Worm (Caenorhabditis elegans) whole organism, dauer: ENCODE data around the gene ceh-16.

Experiments
- unc-62 ChIP-seq: sonication (generic microtip); optimal IDR thresholded peaks from 2 replicates; lab custom pipeline; 2017; ENCODE audit warnings: missing biosample characterization, missing genetic modification reagents, missing genetic modification characterization

ceh-16 gene

DNA sequence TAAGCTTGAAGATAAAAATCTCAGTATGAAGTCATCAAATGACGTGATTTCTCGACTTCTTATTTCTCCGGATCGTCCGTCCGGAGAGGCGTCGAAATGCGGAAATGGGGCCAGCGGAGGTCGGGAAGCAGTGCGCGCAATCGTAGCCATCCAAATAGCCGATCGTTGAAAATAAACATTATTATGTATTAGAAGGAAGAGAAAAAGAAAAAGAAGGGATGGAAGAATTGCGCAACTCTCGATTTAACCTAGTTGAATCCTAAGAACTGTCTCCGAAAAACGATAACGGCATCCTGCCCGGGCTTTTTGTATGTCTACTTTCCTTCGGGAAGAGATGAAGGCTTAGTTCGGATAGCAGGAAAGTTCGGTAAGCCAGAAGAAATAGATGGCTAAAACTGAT, 20.4 kb upstream of the ceh-16 start:
- no peak for TF ChIP-seq unc-62 (GFP tag; lab: Kevin White, UChicago)

DNA sequence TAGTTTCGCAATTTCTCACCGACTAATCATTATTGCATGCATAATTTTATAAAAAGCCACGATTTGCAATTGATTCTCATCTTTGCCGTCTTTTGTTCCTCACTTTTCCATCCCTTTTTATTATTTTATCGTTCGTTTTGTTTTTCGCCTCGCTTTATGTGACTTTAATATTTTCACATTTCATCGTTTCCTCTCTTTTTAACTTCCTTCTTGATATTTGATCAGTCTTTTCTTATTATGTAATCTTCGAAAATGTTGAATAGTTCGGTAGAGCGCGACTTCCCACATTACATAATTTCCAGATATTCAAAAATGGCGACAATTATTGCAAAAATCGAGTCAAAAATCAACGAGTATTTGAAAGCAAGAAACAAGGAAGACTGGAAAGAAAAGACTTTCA, 17.0 kb upstream of the ceh-16 start, which contains the start of gene C06E1.1:
TSS of gene C06E1.1 (plus strand) at position 301 of the 400 bp plus-strand sequence.
- TF ChIP-seq unc-62 (GFP tag; lab: Kevin White, UChicago), result no peak

DNA sequence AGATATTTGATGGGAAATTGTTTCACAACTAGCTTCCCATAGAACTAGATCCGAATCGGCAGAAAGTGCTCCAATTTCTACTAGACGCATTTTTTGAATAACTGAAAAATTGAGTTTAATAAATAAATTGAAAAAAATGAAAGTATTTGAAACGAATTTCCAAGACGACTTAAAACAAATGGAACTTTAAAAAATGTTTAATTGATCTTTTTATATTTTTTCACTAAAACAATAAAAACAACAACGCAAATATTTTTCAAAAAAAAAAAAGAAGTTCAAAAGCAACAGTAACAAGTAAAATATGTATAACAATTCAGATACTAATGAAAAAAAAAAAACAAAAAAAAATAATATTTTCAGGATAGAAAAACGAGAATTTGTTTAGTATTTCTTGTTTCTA, 12.9 kb upstream of the ceh-16 start, which contains the start of gene C06E1.9:
TSS of gene C06E1.9 (minus strand) at position 101 of the 400 bp plus-strand sequence.
- TF ChIP-seq unc-62 (GFP tag; lab: Kevin White, UChicago), result no peak

DNA sequence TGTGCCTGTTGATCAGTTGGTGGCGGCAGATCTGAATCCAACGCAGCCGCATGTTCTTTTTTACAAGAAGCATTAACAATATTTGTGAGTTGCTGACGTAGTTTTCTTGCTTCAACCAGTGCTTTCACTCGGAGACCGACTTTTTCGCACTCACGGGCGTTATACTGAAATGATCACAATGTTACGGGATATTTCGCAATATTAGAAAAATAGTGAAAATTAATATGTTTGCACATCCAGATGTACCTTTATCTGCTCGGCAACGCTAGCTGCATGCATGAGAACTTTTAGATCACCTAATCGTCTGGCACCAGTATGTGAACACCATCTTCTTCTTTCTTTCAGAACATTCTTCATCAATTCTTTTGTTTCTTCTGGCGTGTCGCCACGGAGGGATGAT, 11.3 kb upstream of the ceh-16 start:
- no peak for TF ChIP-seq unc-62 (GFP tag; lab: Kevin White, UChicago)

DNA sequence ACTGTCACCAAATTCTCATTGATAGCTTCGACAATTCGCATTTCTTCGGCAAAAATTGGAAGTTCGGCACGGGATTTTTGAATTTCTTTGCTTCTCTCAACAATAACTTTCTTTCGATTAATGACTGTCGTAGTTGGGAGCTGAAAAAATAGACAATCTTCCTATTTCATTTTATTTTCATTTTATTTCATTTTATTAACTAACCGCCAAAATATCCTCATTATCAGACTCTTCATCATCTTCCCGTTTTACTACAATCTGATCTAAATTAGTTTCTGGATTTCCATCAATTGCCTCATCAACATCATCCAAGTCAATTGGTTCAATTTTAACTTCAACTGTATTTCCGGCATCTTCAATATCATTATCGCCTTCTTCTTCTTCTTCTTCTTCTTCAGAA, 9.0 kb upstream of the ceh-16 start:
- no peak for TF ChIP-seq unc-62 (GFP tag; lab: Kevin White, UChicago)

DNA sequence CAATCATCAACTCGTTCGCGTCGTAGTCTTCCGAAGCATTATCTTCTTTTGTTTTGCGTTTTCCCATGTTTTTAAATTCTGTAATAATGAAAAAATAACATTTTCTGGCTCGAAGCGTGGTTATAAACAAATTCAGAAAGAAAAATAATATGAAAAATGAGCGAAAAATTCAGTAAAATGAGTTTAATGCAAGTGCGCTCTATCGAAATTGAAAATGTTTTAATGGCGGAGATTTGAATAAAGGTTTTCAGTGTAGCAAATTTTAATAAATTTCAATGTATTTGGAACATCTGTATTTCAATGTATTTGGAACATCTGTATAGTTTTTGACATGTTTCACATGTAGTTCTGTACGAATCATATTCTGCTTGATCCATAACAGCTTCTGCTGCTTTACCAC, 8.0 kb upstream of the ceh-16 start, which contains the start of gene rha-2:
TSS of gene rha-2 (minus strand) at position 80 of the 400 bp plus-strand sequence.
- TF ChIP-seq unc-62 (GFP tag; lab: Kevin White, UChicago), result no peak

DNA sequence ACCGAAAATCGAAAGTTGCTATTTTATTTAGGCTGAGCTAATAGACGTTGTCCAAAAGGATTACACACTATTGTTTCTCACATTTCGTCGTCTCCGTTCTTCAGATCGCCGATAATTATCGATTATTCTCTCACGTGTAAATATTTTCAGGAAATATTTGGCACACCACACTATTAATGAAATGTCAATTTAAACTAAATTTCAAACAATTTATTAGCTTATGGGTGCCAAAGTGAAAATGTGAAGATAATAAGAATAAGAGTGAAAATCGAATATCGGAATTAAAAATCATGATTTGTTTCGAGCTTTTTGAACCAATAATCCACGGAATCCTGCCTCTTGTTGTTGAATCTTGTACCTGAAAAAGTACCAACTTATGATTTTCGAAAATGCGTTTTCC, 5.9 kb upstream of the ceh-16 start, which contains the start of gene C06E1.11:
TSS of gene C06E1.11 (minus strand) at position 101 of the 400 bp plus-strand sequence.
- TF ChIP-seq unc-62 (GFP tag; lab: Kevin White, UChicago), result no peak

DNA sequence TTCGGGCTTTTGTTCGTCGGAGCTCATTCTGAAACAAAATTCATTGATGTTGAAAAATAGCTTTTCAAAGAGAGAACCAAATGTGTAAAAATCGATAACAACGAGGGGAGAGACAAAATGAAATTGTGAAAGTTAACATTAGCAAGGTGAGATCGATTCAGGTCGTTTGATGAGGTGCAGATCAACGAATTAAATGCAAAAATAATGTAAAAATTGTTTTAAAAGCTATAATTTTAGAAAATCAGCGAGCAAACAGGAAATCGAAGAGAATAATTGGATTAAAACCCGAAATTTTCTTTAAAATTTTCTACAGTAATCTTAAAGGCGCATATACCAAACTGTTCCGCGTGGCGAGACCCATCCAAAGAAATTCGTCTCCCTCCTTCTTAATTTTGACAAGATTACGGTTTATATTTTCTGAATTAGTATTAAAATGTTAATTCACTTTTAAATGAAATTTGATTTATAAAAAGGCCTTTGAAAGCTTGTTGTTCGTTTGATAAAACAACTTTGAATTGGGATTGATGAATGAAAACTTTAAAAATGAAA, 4.0 kb upstream of the ceh-16 start, which contains the start of gene C13G5.2:
TSS of gene C13G5.2 (minus strand) at position 51 of the 549 bp plus-strand sequence.
- TF ChIP-seq unc-62 (GFP tag; lab: Kevin White, UChicago), result no peak

DNA sequence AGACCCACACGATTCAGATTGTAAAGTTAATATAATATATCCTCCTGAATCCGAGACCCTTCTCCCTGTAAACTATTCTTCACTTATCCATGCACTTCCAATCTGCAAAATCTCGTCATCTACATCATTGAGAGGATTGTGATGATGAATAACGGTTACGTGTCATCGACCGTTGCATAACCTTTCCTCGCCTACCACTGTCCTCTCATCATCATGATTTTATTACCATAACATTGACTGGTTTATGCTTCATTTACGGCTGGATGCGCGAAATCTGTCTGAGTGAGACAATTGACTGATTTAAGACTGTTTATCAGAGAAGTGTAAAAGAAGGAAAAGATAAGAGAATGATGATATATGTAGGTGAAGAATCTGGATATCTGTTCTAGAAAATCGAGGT, 2.3 kb upstream of the ceh-16 start:
- no peak for TF ChIP-seq unc-62 (GFP tag; lab: Kevin White, UChicago)

DNA sequence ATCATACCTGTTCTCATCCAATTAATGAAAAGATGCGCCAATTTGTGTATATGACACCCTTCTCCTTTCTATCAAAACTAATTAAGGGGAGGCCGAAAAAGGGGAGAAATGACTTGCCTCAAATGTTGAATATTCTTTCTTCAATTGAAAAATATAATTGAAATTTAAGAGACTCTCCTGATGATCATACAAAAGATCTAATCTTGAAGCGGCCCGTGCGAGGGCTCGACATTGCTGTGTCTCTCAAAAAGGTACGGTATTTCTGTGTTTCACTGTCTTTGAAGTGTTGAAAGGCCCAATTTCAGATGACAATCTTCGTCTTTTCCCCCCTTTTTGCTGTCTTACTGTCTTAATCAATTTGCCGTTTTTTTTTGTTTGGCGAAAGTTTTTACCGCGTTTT, 1.5 kb upstream of the ceh-16 start:
- TF ChIP-seq unc-62 (GFP tag; lab: Kevin White, UChicago), result no peak

DNA sequence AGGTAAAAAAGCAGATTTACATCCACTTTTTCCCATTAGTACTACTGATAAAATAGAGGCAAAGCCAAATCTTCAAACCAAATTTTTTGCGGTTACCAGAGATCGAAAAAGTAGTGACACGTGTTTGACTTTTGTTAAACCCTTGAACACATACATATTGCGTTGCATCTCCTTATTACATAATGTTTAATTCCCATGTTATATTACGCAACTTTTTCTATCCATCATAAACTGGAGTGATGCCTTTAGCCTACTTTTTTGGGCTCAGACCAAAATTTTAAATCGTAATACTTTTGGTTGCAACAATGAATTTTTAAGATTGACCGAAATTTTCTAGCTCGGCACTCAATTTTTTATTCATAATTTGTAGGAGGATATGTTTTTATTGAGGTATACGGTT, 553 bp upstream of the ceh-16 start:
- no peak for TF ChIP-seq unc-62 (GFP tag; lab: Kevin White, UChicago)

DNA sequence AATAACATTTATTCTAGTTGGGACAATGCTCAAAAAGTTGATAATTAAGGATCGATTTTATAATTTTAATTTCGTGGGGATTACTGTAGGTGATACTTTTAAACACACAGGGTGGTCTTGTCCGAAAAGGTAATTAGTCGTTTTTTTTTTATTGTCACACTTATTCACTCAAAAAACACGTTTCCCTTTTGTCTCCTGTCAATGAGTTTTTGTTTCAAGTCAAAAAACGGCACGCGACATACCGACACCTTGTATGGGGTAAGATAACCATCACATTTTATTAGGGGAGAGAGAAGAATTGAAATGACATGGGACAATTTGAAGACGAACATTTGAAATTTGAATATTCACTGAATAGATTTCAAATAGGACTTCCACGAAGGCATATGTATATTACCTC, 2.6 kb downstream of the ceh-16 start:
- no peak for TF ChIP-seq unc-62 (GFP tag; lab: Kevin White, UChicago)

DNA sequence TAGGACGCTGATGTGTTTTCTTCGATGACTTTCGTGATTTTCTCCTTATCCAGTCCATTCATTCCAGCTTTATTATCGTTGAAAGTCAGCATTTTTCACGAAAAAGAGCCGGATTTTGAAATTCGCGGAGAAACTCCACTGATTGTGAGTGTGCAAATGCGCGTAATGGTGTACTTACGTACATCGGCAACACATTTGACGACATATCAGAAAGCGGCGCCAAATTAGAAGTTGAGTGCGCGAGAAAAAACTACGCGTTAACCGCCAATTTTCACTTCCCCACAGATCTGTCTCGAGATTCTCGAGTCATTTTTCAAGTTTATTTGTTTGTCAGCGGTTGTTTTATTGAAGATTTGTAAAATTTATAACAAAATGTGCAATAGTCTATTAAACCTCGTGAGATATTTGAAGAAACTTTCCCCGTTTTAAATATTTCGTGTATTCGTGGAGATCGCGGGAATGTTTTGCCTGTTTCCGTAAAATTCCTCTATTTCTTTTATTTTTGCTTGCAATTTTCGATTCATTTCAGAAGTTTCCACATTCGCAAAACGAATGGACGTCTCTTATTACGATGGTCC, 6.0 kb downstream of the ceh-16 start, which contains the start of the genes polk-1 and gpr-1:
TSS of gene polk-1 (minus strand) at position 186 of the 578 bp plus-strand sequence.
TSS of gene gpr-1 (plus strand) at position 528 of the 578 bp plus-strand sequence.
- no peak for TF ChIP-seq unc-62 (GFP tag; lab: Kevin White, UChicago)

DNA sequence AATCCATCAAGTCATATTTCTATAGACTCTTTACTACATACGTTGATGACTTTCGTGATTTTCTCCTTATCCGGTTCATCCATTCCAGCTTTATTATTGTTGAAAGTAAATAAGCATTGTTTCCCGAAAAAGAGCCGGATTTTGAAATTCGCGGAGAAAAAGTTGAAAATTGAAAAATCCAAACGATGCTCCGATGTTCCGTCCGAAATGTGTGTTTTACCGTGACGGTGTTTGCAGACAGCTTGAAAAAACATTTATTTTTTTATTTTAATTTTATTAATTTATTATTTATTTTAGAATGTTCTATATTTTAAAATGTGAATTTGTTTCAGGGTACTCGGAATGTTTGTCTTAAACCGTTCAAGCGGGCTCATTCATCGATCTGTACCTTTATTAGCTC, 8.3 kb downstream of the ceh-16 start, which contains the start of gene dnj-10:
TSS of gene dnj-10 (plus strand) at position 333 of the 400 bp plus-strand sequence.
- no peak for TF ChIP-seq unc-62 (GFP tag; lab: Kevin White, UChicago)

DNA sequence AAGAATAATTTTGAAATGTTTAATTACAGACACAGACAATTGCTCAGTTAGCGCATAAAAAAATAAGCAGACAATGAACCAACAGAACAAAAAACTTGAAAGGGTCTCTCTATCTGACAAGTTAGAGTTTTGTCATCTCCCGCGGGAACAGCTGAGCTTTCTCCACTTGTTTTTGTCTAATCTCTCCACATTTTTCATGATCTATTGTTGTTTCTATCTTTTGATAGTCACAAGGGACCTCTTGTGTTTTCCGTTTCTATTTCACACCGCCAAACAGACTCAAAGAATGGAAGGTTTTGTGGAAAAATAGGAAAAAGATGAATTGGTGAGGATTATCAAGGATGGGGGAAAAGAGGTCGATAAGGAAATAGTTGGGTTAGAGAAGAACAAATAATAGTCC, 14.3 kb downstream of the ceh-16 start:
- TF ChIP-seq unc-62 (GFP tag; lab: Kevin White, UChicago), result no peak

DNA sequence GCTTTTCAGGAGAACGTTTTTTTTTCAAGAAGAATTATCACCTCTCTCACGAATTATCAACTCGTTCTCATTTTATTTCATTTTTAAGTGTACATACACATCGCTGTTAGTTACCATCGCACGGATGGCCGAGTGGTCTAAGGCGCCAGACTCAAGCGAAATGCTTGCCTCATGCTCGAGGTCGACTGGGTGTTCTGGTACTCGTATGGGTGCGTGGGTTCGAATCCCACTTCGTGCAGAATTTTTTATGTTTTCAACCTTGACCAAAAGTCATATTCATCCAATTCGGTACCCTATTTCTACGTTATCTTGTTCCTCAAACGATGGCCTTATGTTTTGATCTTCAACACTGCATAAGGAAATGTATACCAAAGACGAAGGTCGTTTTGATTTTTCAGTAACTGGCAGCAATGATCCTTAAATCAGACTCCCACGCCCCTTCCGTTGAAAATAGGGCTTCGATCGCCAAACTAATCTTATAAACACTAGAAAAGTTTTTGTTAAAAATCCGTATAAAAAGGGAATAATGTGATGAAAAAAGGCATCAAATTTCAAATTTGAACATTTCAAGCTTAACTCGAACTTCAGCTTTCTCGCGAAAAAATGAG, 16.8 kb downstream of the ceh-16 start, which contains the start of gene fip-1:
TSS of gene fip-1 (plus strand) at position 558 of the 608 bp plus-strand sequence.
- TF ChIP-seq unc-62 (GFP tag; lab: Kevin White, UChicago), result no peak
